Worm (Caenorhabditis elegans) whole organism, mixed stage, embryonic: ENCODE measurements around the gene comt-1.

Source experiments
- M03D4.4 ChIP-seq: sonication (generic microtip); optimal IDR thresholded peaks from 2 replicates; lab custom pipeline; 2017; ENCODE audit warnings: mild to moderate bottlenecking, missing genetic modification characterization, missing compliant biosample characterization
- bed-3 ChIP-seq: fragments of 200-800 bp; sonication (Bioruptor generic); optimal IDR thresholded peaks from 3 replicates; lab custom pipeline; 2018; ENCODE audit warnings: mild to moderate bottlenecking, missing genetic modification characterization, moderate library complexity, missing compliant biosample characterization
- blmp-1 ChIP-seq: fragments of 150-350 bp; optimal IDR thresholded peaks from 2 replicates; lab custom pipeline; 2014; ENCODE audit warnings: missing biosample characterization, missing genetic modification characterization
- ceh-39 ChIP-seq: fragments of 150-350 bp; optimal IDR thresholded peaks from 2 replicates; lab custom pipeline; 2014; ENCODE audit warnings: missing biosample characterization, missing genetic modification characterization
- ceh-43 ChIP-seq: fragments of 200-800 bp; sonication (Bioruptor generic); optimal IDR thresholded peaks from 2 replicates; lab custom pipeline; 2018; ENCODE audit warnings: mild to moderate bottlenecking, missing genetic modification characterization, moderate library complexity, missing compliant biosample characterization
- ceh-83 ChIP-seq: fragments of 200-800 bp; sonication (Bioruptor generic); optimal IDR thresholded peaks from 2 replicates; lab custom pipeline; 2018; ENCODE audit warnings: mild to moderate bottlenecking, missing genetic modification characterization, missing compliant biosample characterization
- ces-1 ChIP-seq: fragments of 150-350 bp; optimal IDR thresholded peaks from 2 replicates; lab custom pipeline; 2014; ENCODE audit warnings: missing biosample characterization, missing genetic modification reagents, missing genetic modification characterization
- cnd-1 ChIP-seq: fragments of 200-800 bp; sonication (Bioruptor generic); optimal IDR thresholded peaks from 2 replicates; lab custom pipeline; 2018; ENCODE audit warnings: mild to moderate bottlenecking, missing genetic modification characterization, missing compliant biosample characterization
- drap-1 ChIP-seq: fragments of 200-800 bp; sonication (Bioruptor generic); optimal IDR thresholded peaks from 3 replicates; lab custom pipeline; 2018; ENCODE audit warnings: mild to moderate bottlenecking, missing genetic modification characterization, missing compliant biosample characterization
- elt-1 ChIP-seq: sonication (generic microtip); optimal IDR thresholded peaks from 2 replicates; lab custom pipeline; 2017; ENCODE audit warnings: missing genetic modification characterization, mild to moderate bottlenecking, missing compliant biosample characterization, antibody characterized with exemption, moderate library complexity, borderline replicate concordance; ENCODE audit not compliant: insufficient read depth
- elt-3 ChIP-seq: fragments of 150-350 bp; optimal IDR thresholded peaks from 2 replicates; lab custom pipeline; 2014; ENCODE audit warnings: missing biosample characterization, missing genetic modification characterization
- flh-1 ChIP-seq: fragments of 200-800 bp; sonication (Bioruptor generic); optimal IDR thresholded peaks from 2 replicates; lab custom pipeline; 2018; ENCODE audit warnings: mild to moderate bottlenecking, missing genetic modification characterization, moderate library complexity, missing compliant biosample characterization
- ham-2 ChIP-seq: fragments of 200-800 bp; sonication (Bioruptor generic); optimal IDR thresholded peaks from 2 replicates; lab custom pipeline; 2018; ENCODE audit warnings: mild to moderate bottlenecking, missing genetic modification characterization, missing compliant biosample characterization
- hlh-1 ChIP-seq: fragments of 150-350 bp; optimal IDR thresholded peaks from 2 replicates; lab custom pipeline; 2014; ENCODE audit warnings: missing biosample characterization, missing genetic modification reagents, missing genetic modification characterization
- lin-13 ChIP-seq: fragments of 150-350 bp; optimal IDR thresholded peaks from 2 replicates; lab custom pipeline; 2014; ENCODE audit warnings: missing biosample characterization, missing genetic modification characterization
- lin-32 ChIP-seq: fragments of 200-800 bp; sonication (Bioruptor generic); optimal IDR thresholded peaks from 2 replicates; lab custom pipeline; 2018; ENCODE audit warnings: mild to moderate bottlenecking, missing genetic modification characterization, missing compliant biosample characterization
- lsy-2 ChIP-seq: fragments of 150-350 bp; optimal IDR thresholded peaks from 2 replicates; lab custom pipeline; 2014; ENCODE audit warnings: missing biosample characterization, missing genetic modification characterization
- mab-5 ChIP-seq: fragments of 150-350 bp; optimal IDR thresholded peaks from 2 replicates; lab custom pipeline; 2014; ENCODE audit warnings: missing biosample characterization, missing genetic modification characterization
- mep-1 ChIP-seq: fragments of 150-350 bp; optimal IDR thresholded peaks from 2 replicates; lab custom pipeline; 2017; ENCODE audit warnings: missing biosample characterization, missing genetic modification reagents, missing genetic modification characterization, inconsistent platforms
- mls-2 ChIP-seq: sonication (generic microtip); optimal IDR thresholded peaks from 2 replicates; lab custom pipeline; 2016; ENCODE audit warnings: mild to moderate bottlenecking, missing genetic modification characterization, moderate library complexity, missing compliant biosample characterization
- nhr-12 ChIP-seq: fragments of 150-350 bp; optimal IDR thresholded peaks from 2 replicates; lab custom pipeline; 2014; ENCODE audit warnings: missing biosample characterization, missing genetic modification characterization
- nhr-2 ChIP-seq: fragments of 150-350 bp; optimal IDR thresholded peaks from 2 replicates; lab custom pipeline; 2014; ENCODE audit warnings: missing biosample characterization, missing genetic modification characterization
- nhr-237 ChIP-seq: fragments of 150-350 bp; optimal IDR thresholded peaks from 2 replicates; lab custom pipeline; 2014; ENCODE audit warnings: missing biosample characterization, missing genetic modification characterization
- nhr-28 ChIP-seq: fragments of 150-350 bp; optimal IDR thresholded peaks from 2 replicates; lab custom pipeline; 2014; ENCODE audit warnings: missing biosample characterization, missing genetic modification characterization
- nhr-76 ChIP-seq: sonication (generic microtip); optimal IDR thresholded peaks from 2 replicates; lab custom pipeline; 2017; ENCODE audit warnings: missing biosample characterization, missing genetic modification characterization
- pha-4 ChIP-seq: fragments of 150-350 bp; optimal IDR thresholded peaks from 2 replicates; lab custom pipeline; 2018; ENCODE audit warnings: missing biosample characterization, missing genetic modification reagents, missing genetic modification characterization
- sem-2 ChIP-seq: fragments of 200-800 bp; sonication (Bioruptor generic); optimal IDR thresholded peaks from 2 replicates; lab custom pipeline; 2018; ENCODE audit warnings: mild to moderate bottlenecking, missing genetic modification characterization, missing compliant biosample characterization
- snpc-4 ChIP-seq: fragments of 150-350 bp; optimal IDR thresholded peaks from 2 replicates; lab custom pipeline; 2014; ENCODE audit warnings: missing biosample characterization, missing genetic modification characterization
- sptf-1 ChIP-seq: sonication (generic microtip); optimal IDR thresholded peaks from 2 replicates; lab custom pipeline; 2017; ENCODE audit warnings: mild to moderate bottlenecking, missing genetic modification characterization, moderate library complexity, missing compliant biosample characterization
- tbx-8 ChIP-seq: fragments of 200-800 bp; sonication (Bioruptor generic); optimal IDR thresholded peaks from 2 replicates; lab custom pipeline; 2018; ENCODE audit warnings: mild to moderate bottlenecking, missing genetic modification characterization, moderate library complexity, missing compliant biosample characterization
- unc-120 ChIP-seq: sonication (generic microtip); optimal IDR thresholded peaks from 2 replicates; lab custom pipeline; 2017; ENCODE audit warnings: missing genetic modification characterization, missing compliant biosample characterization; ENCODE audit not compliant: poor library complexity, severe bottlenecking
- unc-39 ChIP-seq: fragments of 150-350 bp; optimal IDR thresholded peaks from 2 replicates; lab custom pipeline; 2014; ENCODE audit warnings: missing biosample characterization, missing genetic modification characterization
- unc-62 ChIP-seq: fragments of 150-350 bp; optimal IDR thresholded peaks from 2 replicates; lab custom pipeline; 2014; ENCODE audit warnings: missing biosample characterization, missing genetic modification reagents, missing genetic modification characterization
- zip-8 ChIP-seq: fragments of 150-350 bp; optimal IDR thresholded peaks from 2 replicates; lab custom pipeline; 2014; ENCODE audit warnings: missing biosample characterization, missing genetic modification characterization
- ztf-11 ChIP-seq: fragments of 150-350 bp; optimal IDR thresholded peaks from 2 replicates; lab custom pipeline; 2014; ENCODE audit warnings: missing biosample characterization, missing genetic modification characterization

comt-1 gene

ce11 chrX:2902854-2903253, 40.6 kb upstream of the comt-1 start:
- no peak for TF ChIP-seq flh-1
- TF ChIP-seq elt-1 (tag; lab: Kevin White, UChicago): peak; percentile 73
- TF ChIP-seq M03D4.4 (tag; lab: Kevin White, UChicago): no peak
- TF ChIP-seq hlh-1 (tag; lab: Kevin White, UChicago): no peak
- TF ChIP-seq nhr-28 (tag; lab: Kevin White, UChicago): no peak
- no peak for TF ChIP-seq drap-1 (GFP tag; lab: Kevin White, UChicago)

ce11 chrX:2900897-2901496, 38.7 kb upstream of the comt-1 start:
- TF ChIP-seq nhr-2 (tag; lab: Kevin White, UChicago) (peak; percentile 76), hlh-1 (tag; lab: Kevin White, UChicago) (no peak), ceh-83 (no peak), nhr-76 (no peak), unc-120 (tag; lab: Kevin White, UChicago) (no peak), zip-8 (tag; lab: Kevin White, UChicago) (no peak), blmp-1 (tag; lab: Kevin White, UChicago) (no peak), sptf-1 (tag; lab: Kevin White, UChicago) (peak; percentile 48), nhr-12 (tag; lab: Kevin White, UChicago) (no peak), unc-39 (tag; lab: Kevin White, UChicago) (no peak), nhr-28 (tag; lab: Kevin White, UChicago) (no peak), bed-3 (GFP tag; lab: Kevin White, UChicago) (no peak), unc-62 (GFP tag; lab: Kevin White, UChicago) (no peak), lin-13 (tag; lab: Kevin White, UChicago) (no peak), lsy-2 (tag; lab: Kevin White, UChicago) (no peak), ceh-43 (GFP tag; lab: Kevin White, UChicago) (no peak), elt-1 (tag; lab: Kevin White, UChicago) (no peak), sem-2 (GFP tag; lab: Kevin White, UChicago) (no peak), flh-1 (no peak), mab-5 (tag; lab: Kevin White, UChicago) (no peak), ces-1 (no peak), mep-1 (tag; lab: Kevin White, UChicago) (no peak), snpc-4 (tag; lab: Kevin White, UChicago) (no peak), cnd-1 (tag; lab: Kevin White, UChicago) (peak; percentile 60), M03D4.4 (tag; lab: Kevin White, UChicago) (no peak), tbx-8 (GFP tag; lab: Kevin White, UChicago) (no peak), elt-3 (tag; lab: Kevin White, UChicago) (no peak), mls-2 (peak; percentile 12), ceh-39 (tag; lab: Kevin White, UChicago) (no peak), drap-1 (GFP tag; lab: Kevin White, UChicago) (no peak), ztf-11 (tag; lab: Kevin White, UChicago) (no peak), ham-2 (GFP tag; lab: Kevin White, UChicago) (peak; percentile 80), lin-32 (GFP tag; lab: Kevin White, UChicago) (peak; percentile 14), pha-4 (tag; lab: Kevin White, UChicago) (peak; percentile 52), nhr-237 (tag; lab: Kevin White, UChicago) (no peak)

ce11 chrX:2898256-2898655, 36.0 kb upstream of the comt-1 start, which contains the start of gene F52B10.3:
TSS of gene F52B10.3 (minus strand) at chrX:2898356.
- TF ChIP-seq elt-3 (tag; lab: Kevin White, UChicago) (no peak), lin-13 (tag; lab: Kevin White, UChicago) (no peak), unc-62 (GFP tag; lab: Kevin White, UChicago) (no peak), sem-2 (GFP tag; lab: Kevin White, UChicago) (no peak), unc-120 (tag; lab: Kevin White, UChicago) (no peak), unc-39 (tag; lab: Kevin White, UChicago) (no peak), M03D4.4 (tag; lab: Kevin White, UChicago) (no peak), nhr-237 (tag; lab: Kevin White, UChicago) (no peak), elt-1 (tag; lab: Kevin White, UChicago) (no peak), ztf-11 (tag; lab: Kevin White, UChicago) (no peak), hlh-1 (tag; lab: Kevin White, UChicago) (no peak), ces-1 (no peak), mab-5 (tag; lab: Kevin White, UChicago) (no peak), sptf-1 (tag; lab: Kevin White, UChicago) (no peak)
